Worm (Caenorhabditis elegans) whole organism, young adult: ENCODE results near the gene Y37D8A.25.

ENCODE experiments used
- B0336.3 ChIP-seq: fragments of 200-800 bp; sonication (Bioruptor generic); IDR thresholded peaks from 2 replicates; pipeline ENCODE4 v1.3.6; 2022; ENCODE audit warnings: missing genetic modification characterization, missing compliant biosample characterization
- Y53F4B.3 ChIP-seq: fragments of 200-800 bp; sonication (Bioruptor generic); IDR thresholded peaks from 2 replicates; pipeline ENCODE4 v1.3.6; 2022; ENCODE audit warnings: missing genetic modification reagents, missing genetic modification characterization, missing compliant biosample characterization
- ama-1 ChIP-seq, 3 experiments: fragments of 150-350 bp in 1 of 3; sonication (generic microtip) in 2 of 3; optimal IDR thresholded peaks; 2 replicates each; lab custom pipeline; 2014 to 2018; ENCODE audit warnings: missing biosample characterization in 2 of 3, missing genetic modification characterization in 2 of 3, missing genetic modification reagents in 2 of 3
- attf-5 ChIP-seq: fragments of 200-800 bp; sonication (Bioruptor generic); optimal IDR thresholded peaks from 2 replicates; lab custom pipeline; 2018; ENCODE audit warnings: mild to moderate bottlenecking, missing genetic modification characterization, missing compliant biosample characterization
- chd-7 ChIP-seq: sonication (generic microtip); optimal IDR thresholded peaks from 2 replicates; lab custom pipeline; 2016; ENCODE audit warnings: mild to moderate bottlenecking, missing genetic modification characterization, moderate library complexity, missing compliant biosample characterization
- egl-18 ChIP-seq: fragments of 200-800 bp; sonication (Bioruptor generic); IDR thresholded peaks from 2 replicates; pipeline ENCODE4 v1.3.6; 2022; ENCODE audit warnings: missing genetic modification reagents, missing genetic modification characterization, missing compliant biosample characterization
- hsf-1 ChIP-seq: fragments of 200-800 bp; sonication (Bioruptor generic); IDR thresholded peaks from 2 replicates; pipeline ENCODE4 v1.3.6; 2022; ENCODE audit warnings: missing genetic modification reagents, missing genetic modification characterization, missing compliant biosample characterization
- lag-1 ChIP-seq: fragments of 200-800 bp; sonication (Bioruptor generic); IDR thresholded peaks from 2 replicates; pipeline ENCODE4 v1.3.6; 2022; ENCODE audit warnings: missing genetic modification reagents, missing genetic modification characterization, missing compliant biosample characterization
- zim-3 ChIP-seq: sonication (generic microtip); optimal IDR thresholded peaks from 2 replicates; lab custom pipeline; 2017; ENCODE audit warnings: mild to moderate bottlenecking, missing genetic modification characterization, moderate library complexity, missing compliant biosample characterization
- ztf-22 ChIP-seq: fragments of 200-800 bp; sonication (Bioruptor generic); optimal IDR thresholded peaks from 2 replicates; lab custom pipeline; 2018; ENCODE audit warnings: mild to moderate bottlenecking, missing genetic modification characterization, moderate library complexity, missing compliant biosample characterization

DNA sequence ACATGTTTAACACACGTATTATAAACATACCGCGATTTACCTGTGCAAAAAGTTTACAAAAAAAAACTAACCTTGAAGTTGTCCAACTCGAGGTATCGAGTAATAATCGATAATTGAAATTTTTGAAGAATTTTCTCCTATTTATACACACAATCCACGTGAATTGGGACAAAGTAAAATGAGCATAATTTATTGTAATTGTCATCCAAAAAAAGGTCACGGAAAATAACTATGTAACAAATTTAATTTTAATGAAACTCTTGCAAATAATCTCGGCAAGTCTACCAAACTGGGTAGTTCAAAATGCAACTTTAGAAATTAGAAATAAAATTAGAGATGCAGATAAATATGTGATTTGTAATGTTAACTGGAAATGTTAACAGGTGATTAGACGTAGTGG is 35.3 kb upstream of the Y37D8A.25 start, which contains the start of gene Y37D8A.5:
- no peak for TF ChIP-seq attf-5 (GFP tag; lab: Kevin White, UChicago)
- no peak for TF ChIP-seq ztf-22 (GFP tag; lab: Kevin White, UChicago)
- no peak for TF ChIP-seq ama-1 (optimal IDR thresholded peaks at IDR 0.05; lab: Kevin White, UChicago)
- no peak for TF ChIP-seq ama-1 (GFP tag; optimal IDR thresholded peaks at IDR 0.05; lab: Kevin White, UChicago)
- TF ChIP-seq lag-1 (GFP tag; lab: Robert Waterston, UW), result no peak
- no peak for TF ChIP-seq Y53F4B.3 (GFP tag; lab: Robert Waterston, UW)
- no peak for TF ChIP-seq zim-3 (tag; lab: Kevin White, UChicago)
- TF ChIP-seq chd-7 (tag; lab: Kevin White, UChicago), result no peak
- no peak for TF ChIP-seq B0336.3 (GFP tag; lab: Robert Waterston, UW)
- TF ChIP-seq egl-18 (GFP tag; lab: Robert Waterston, UW), result no peak
- TF ChIP-seq hsf-1 (GFP tag; lab: Robert Waterston, UW), result no peak
